Worm (Caenorhabditis elegans): ENCODE measurements around the gene npr-38.

- TF ChIP-seq unc-62 (GFP tag; optimal IDR thresholded peaks at IDR 0.05) (no peak), nhr-47 (tag; optimal IDR thresholded peaks at IDR 0.05) (no peak), unc-130 (tag; optimal IDR thresholded peaks at IDR 0.05) (no peak), sup-37 (GFP tag; optimal IDR thresholded peaks at IDR 0.05) (no peak), lin-39 (tag; optimal IDR thresholded peaks at IDR 0.05) (no peak), ztf-4 (tag; optimal IDR thresholded peaks at IDR 0.05) (no peak), snu-23 (GFP tag; optimal IDR thresholded peaks at IDR 0.05) (no peak), aly-2 (tag; optimal IDR thresholded peaks at IDR 0.05) (no peak), elt-2 (tag; optimal IDR thresholded peaks at IDR 0.05) (no peak), isw-1 (GFP tag; IDR thresholded peaks at IDR 0.05) (no peak), ama-1 (optimal IDR thresholded peaks at IDR 0.05) (no peak)
These were observed 33.2 kb upstream of the npr-38 start for ce11 chrX:6278296-6278695.
